Worm (Caenorhabditis elegans) whole organism, L3 larva: ENCODE data around the gene B0001.5.

ENCODE experiments used
- ceh-9 ChIP-seq: sonication (generic microtip); optimal IDR thresholded peaks from 2 replicates; lab custom pipeline; 2018; ENCODE audit warnings: missing biosample characterization, missing genetic modification characterization
- elt-1 ChIP-seq: fragments of 150-350 bp; optimal IDR thresholded peaks from 2 replicates; lab custom pipeline; 2014; ENCODE audit warnings: missing biosample characterization, missing genetic modification characterization
- fkh-2 ChIP-seq: fragments of 150-350 bp; optimal IDR thresholded peaks from 2 replicates; lab custom pipeline; 2014; ENCODE audit warnings: missing biosample characterization, missing genetic modification reagents, missing genetic modification characterization
- nhr-237 ChIP-seq: fragments of 150-350 bp; optimal IDR thresholded peaks from 2 replicates; lab custom pipeline; 2014; ENCODE audit warnings: missing biosample characterization, missing genetic modification characterization
- nhr-76 ChIP-seq: fragments of 150-350 bp; sonication (generic microtip); optimal IDR thresholded peaks from 5 replicates; lab custom pipeline; 2014; ENCODE audit warnings: missing biosample characterization, missing genetic modification characterization
- pqm-1 ChIP-seq: fragments of 150-350 bp; optimal IDR thresholded peaks from 2 replicates; lab custom pipeline; 2017; ENCODE audit warnings: missing biosample characterization, missing genetic modification characterization, inconsistent platforms
- skn-1 ChIP-seq: fragments of 150-350 bp; optimal IDR thresholded peaks from 2 replicates; lab custom pipeline; 2014; ENCODE audit warnings: missing biosample characterization, missing genetic modification characterization

DNA sequence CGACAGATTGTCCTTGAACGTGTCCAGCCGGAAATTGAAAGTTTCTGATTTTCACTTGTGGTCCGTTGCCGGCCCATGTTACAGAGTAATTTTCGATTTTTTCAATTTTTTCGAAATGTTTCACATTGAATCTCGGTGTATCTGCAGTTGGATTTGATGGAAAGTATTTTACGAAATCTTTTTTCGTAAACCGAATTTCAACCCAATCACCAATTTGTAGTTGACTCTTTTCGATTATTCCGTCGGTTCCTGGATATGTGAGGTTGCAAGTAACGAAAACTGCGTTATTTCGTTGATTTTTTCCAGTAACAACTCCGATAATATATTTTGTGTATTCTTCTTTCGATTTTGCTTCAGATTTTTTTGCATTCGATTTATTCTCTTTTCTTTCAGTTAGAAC, 6.5 kb upstream of the B0001.5 start:
- TF ChIP-seq ceh-9 (tag; lab: Kevin White, UChicago), result no peak
- no peak for TF ChIP-seq elt-1
- TF ChIP-seq nhr-76 (tag; lab: Kevin White, UChicago), result no peak
- no peak for TF ChIP-seq nhr-237
- TF ChIP-seq fkh-2 (tag; lab: Kevin White, UChicago), result no peak
- no peak for TF ChIP-seq skn-1
- TF ChIP-seq pqm-1 (tag; lab: Kevin White, UChicago), result no peak
